Fruit fly (Drosophila melanogaster): ENCODE data around the gene AkhR.

AkhR gene

dm6 chr2L:6693794-6694254, 22.2 kb downstream of the AkhR start (continued):
- no peak for TF ChIP-seq kni (GFP tag; optimal IDR thresholded peaks at IDR 0.05)
- no peak for TF ChIP-seq CG8478 (optimal IDR thresholded peaks at IDR 0.05)
- TF ChIP-seq sens (GFP tag): peak; percentile 90
- no peak for TF ChIP-seq ato (GFP tag; IDR thresholded peaks at IDR 0.05; ENCODE audit: partially characterized antibody)
- TF ChIP-seq CG9932 (GFP tag; IDR thresholded peaks at IDR 0.05): no peak
- TF ChIP-seq CG9215 (GFP tag; IDR thresholded peaks at IDR 0.05): no peak
- TF ChIP-seq CG12236 (GFP tag; optimal IDR thresholded peaks at IDR 0.05): no peak
- peak in 1 of 2 experiments; percentile 22 for TF ChIP-seq Hr78 (GFP tag; optimal IDR thresholded peaks at IDR 0.05)
- TF ChIP-seq CG17361 (GFP tag; IDR thresholded peaks at IDR 0.05): peak; percentile 83
- TF ChIP-seq HLH54F (GFP tag; optimal IDR thresholded peaks at IDR 0.05): no peak
- TF ChIP-seq D (optimal IDR thresholded peaks at IDR 0.05): no peak
- TF ChIP-seq D (GFP tag; optimal IDR thresholded peaks at IDR 0.05): peak; percentile 70
- peak; percentile 79 for TF ChIP-seq CG10267 (tag; optimal IDR thresholded peaks at IDR 0.05)
- no peak for TF ChIP-seq fu2 (GFP tag; optimal IDR thresholded peaks at IDR 0.05)
- no peak for TF ChIP-seq CG3065 (GFP tag; optimal IDR thresholded peaks at IDR 0.05)
- TF ChIP-seq Ets65A (GFP tag): peak; percentile 60
- no peak for TF ChIP-seq CG6654 (GFP tag; optimal IDR thresholded peaks at IDR 0.05)
- peak in 1 of 2 experiments; percentile 44 for TF ChIP-seq chif (GFP tag; optimal IDR thresholded peaks at IDR 0.05)
- no peak for TF ChIP-seq Max (GFP tag; optimal IDR thresholded peaks at IDR 0.05)
- TF ChIP-seq CG10431 (GFP tag; optimal IDR thresholded peaks at IDR 0.05): peak; percentile 10
- TF ChIP-seq CG42726 (GFP tag; IDR thresholded peaks at IDR 0.05; ENCODE audit: partially characterized antibody): no peak
- TF ChIP-seq Sox100B (GFP tag; optimal IDR thresholded peaks at IDR 0.05): peak; percentile 84
- TF ChIP-seq TFAM (GFP tag; optimal IDR thresholded peaks at IDR 0.05): no peak
- TF ChIP-seq mam (GFP tag; optimal IDR thresholded peaks at IDR 0.05): no peak
- no peak for TF ChIP-seq chinmo (GFP tag; IDR thresholded peaks at IDR 0.05; ENCODE audit: partially characterized antibody)
- no peak for TF ChIP-seq ab (GFP tag; optimal IDR thresholded peaks at IDR 0.05)
- TF ChIP-seq fd96Cb (tag; optimal IDR thresholded peaks at IDR 0.05): peak; percentile 46
- TF ChIP-seq Nf-YB (GFP tag; optimal IDR thresholded peaks at IDR 0.05): peak; percentile 37
- TF ChIP-seq CG12659 (GFP tag; optimal IDR thresholded peaks at IDR 0.05): peak; percentile 50
- peak; percentile 12 for TF ChIP-seq cwo (GFP tag; optimal IDR thresholded peaks at IDR 0.05)
- no peak for TF ChIP-seq ase (GFP tag; IDR thresholded peaks at IDR 0.05)
- no peak for TF ChIP-seq pros (GFP tag; optimal IDR thresholded peaks at IDR 0.05)
- TF ChIP-seq Ada2b (GFP tag; IDR thresholded peaks at IDR 0.05): peak; percentile 29; the same call in 1 of the 2 replicates
- TF ChIP-seq CG13624 (GFP tag; optimal IDR thresholded peaks at IDR 0.05): no peak
- TF ChIP-seq twi (tag; optimal IDR thresholded peaks at IDR 0.05): peak; percentile 16
- 0 out of 2 replicates have a peak, but pooled peaks have one; percentile 10 for TF ChIP-seq E2f1 (GFP tag; IDR thresholded peaks at IDR 0.05)
- no peak for TF ChIP-seq her (GFP tag; optimal IDR thresholded peaks at IDR 0.05)
- TF ChIP-seq Adf1 (GFP tag; IDR thresholded peaks at IDR 0.05): no peak
- no peak for TF ChIP-seq zfh1 (GFP tag; IDR thresholded peaks at IDR 0.05)
- TF ChIP-seq disco-r (GFP tag; optimal IDR thresholded peaks at IDR 0.05): no peak
- no peak for TF ChIP-seq HLHmδ (GFP tag; optimal IDR thresholded peaks at IDR 0.05)
- no peak for TF ChIP-seq stwl (tag; optimal IDR thresholded peaks at IDR 0.05)
- no peak for TF ChIP-seq chm (GFP tag; IDR thresholded peaks at IDR 0.05)
- no peak for TF ChIP-seq CG16779 (GFP tag; IDR thresholded peaks at IDR 0.05)
- no peak for TF ChIP-seq Poxn (GFP tag; IDR thresholded peaks at IDR 0.05)
- TF ChIP-seq CG32772 (GFP tag; IDR thresholded peaks at IDR 0.05): no peak
- peak; percentile 75 for TF ChIP-seq dmrt99B (tag; optimal IDR thresholded peaks at IDR 0.05)
- no peak; the same call in 2 of the 3 replicates for TF ChIP-seq croc (GFP tag; conservative IDR thresholded peaks at IDR 0.05)
- TF ChIP-seq nerfin-2 (GFP tag; IDR thresholded peaks at IDR 0.05; ENCODE audit: partially characterized antibody): no peak
- TF ChIP-seq CG10366 (GFP tag; IDR thresholded peaks at IDR 0.05): no peak; the same call in 1 of the 2 replicates
- no peak for TF ChIP-seq ap (GFP tag; IDR thresholded peaks at IDR 0.05)
- TF ChIP-seq Lim3 (GFP tag; IDR thresholded peaks at IDR 0.05): no peak

All from whole organism, embryonic.